Worm (Caenorhabditis elegans): ENCODE data around the gene srbc-34.

DNA sequence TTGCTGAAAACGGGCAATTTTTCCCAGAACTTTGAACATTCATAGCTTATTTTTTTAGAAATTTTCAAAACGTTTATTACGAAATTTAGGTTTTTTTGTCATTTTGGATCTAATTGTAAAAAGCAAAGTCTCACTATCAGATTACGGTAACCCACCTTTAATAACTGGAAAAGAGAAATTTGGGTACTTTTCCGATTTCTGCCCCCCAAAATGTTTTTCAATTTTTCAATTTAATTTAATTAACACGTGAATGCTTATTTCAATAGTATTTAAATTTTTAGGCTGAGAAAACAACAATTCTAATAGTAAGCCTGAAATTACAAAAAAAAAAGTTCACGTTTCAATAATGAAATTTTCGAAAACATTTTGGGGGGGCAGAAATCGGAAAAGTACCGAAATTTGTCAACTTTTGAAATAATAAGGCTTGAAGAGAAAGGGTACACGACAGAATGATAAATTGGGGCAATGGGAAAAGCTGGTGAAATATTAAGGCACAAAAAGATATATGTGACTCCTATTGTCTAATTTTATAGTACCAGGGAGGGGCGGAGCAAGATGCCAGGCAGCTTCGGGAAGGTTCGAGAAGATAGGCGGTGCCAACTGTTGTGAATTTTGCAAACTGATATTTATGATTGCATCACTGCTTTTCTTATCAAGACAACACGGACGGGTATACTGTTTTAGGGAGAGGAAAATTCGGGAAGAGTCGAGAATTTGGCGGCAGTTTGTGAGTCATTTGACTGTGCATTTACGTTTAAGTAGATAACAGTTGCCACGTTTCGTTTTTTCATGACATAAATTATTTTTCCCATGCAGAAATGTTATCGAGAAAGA lies 41.8 kb upstream of the srbc-34 start, which contains the start of gene F19B2.5:
- TF ChIP-seq dao-5 (tag; optimal IDR thresholded peaks at IDR 0.05), result no peak
- no peak for TF ChIP-seq W03F9.2 (tag; optimal IDR thresholded peaks at IDR 0.05)

Measured in whole organism, L4/young adult.